Fruit fly (Drosophila melanogaster): ENCODE data around the gene PolA2.
A peak's percentile ranks its signal among the peaks of the same experiment; 100 is the strongest.

The PolA2 gene

DNA sequence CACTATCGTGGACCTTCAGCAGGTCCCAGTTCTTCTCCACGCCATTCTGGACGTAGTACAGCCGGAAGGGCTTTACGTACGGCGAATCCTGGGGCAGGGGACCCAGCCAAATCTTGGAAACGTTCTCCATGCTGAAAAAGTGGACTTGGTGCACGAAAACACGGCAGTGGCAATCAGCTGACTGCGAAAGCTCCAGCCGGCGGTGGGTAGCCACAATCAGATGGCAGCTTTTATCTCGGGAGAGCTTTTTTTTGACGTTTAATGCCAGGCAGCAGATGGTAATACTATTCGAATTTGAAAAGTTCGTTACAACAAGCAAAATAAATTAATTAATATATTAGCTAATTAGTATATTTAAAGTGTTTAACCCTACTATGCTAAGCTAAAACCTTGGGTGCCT lies 10.6 kb upstream of the PolA2 start, which contains the start of gene CG42813 (continued):
- TF ChIP-seq CG15514 (GFP tag; optimal IDR thresholded peaks at IDR 0.05) (peak; percentile 4), gsb (GFP tag; IDR thresholded peaks at IDR 0.05) (no peak), CG11456 (GFP tag; IDR thresholded peaks at IDR 0.05) (no peak), chif (GFP tag; optimal IDR thresholded peaks at IDR 0.05) (no peak), NC2α (GFP tag; optimal IDR thresholded peaks at IDR 0.05) (no peak), Med (GFP tag) (peak; percentile 38), CG32767 (GFP tag; IDR thresholded peaks at IDR 0.05) (no peak), gfzf (GFP tag; optimal IDR thresholded peaks at IDR 0.05) (peak; percentile 64), bcd (GFP tag; optimal IDR thresholded peaks at IDR 0.05) (no peak)

dm6 chr3R:27229368-27229767 lies 9.6 kb upstream of the PolA2 start, which contains the start of gene CG42814:
CG42814 (minus strand) TSS chr3R:27229468.
- TF ChIP-seq CG15269 (tag; optimal IDR thresholded peaks at IDR 0.05) (no peak), Hey (tag; optimal IDR thresholded peaks at IDR 0.05) (no peak), gsb (GFP tag; IDR thresholded peaks at IDR 0.05) (no peak), CG9876 (GFP tag; optimal IDR thresholded peaks at IDR 0.05) (no peak), CG11398 (GFP tag; optimal IDR thresholded peaks at IDR 0.05) (no peak), CG12236 (GFP tag; optimal IDR thresholded peaks at IDR 0.05) (no peak), Oli (tag; optimal IDR thresholded peaks at IDR 0.05) (no peak), CG13775 (GFP tag; optimal IDR thresholded peaks at IDR 0.05) (no peak), NFAT (GFP tag; IDR thresholded peaks at IDR 0.05) (no peak), Sox102F (GFP tag; optimal IDR thresholded peaks at IDR 0.05) (no peak)

DNA sequence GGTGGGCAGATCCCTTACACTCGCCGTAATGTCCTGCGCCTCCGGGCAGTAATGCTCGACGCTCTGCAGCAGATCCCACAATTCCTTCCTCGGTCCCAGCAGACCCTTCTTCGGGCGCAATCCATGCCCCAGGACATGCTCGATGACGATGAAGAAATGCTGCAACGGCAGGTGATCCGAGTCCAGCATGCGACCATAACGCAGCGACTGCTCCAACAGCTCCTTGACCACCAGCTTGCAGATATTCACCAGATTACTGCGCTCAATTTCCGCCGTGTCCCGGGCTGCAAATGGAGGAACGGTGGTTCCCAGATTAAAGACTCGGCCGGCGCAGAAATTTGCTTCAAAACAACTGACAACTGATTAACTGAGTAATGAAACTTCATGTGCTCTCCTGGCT lies 5.6 kb upstream of the PolA2 start, which contains the start of gene CG31068:
CG31068 (plus strand) TSS at position 301 of the 400 bp plus-strand sequence.
- no peak for TF ChIP-seq ci (GFP tag; IDR thresholded peaks at IDR 0.05)
- TF ChIP-seq CG9609 (GFP tag; optimal IDR thresholded peaks at IDR 0.05): no peak
- no peak for TF ChIP-seq ham (GFP tag; IDR thresholded peaks at IDR 0.05)
- TF ChIP-seq ac (GFP tag; optimal IDR thresholded peaks at IDR 0.05): no peak
- no peak for TF ChIP-seq CG9817 (tag; optimal IDR thresholded peaks at IDR 0.05)
- TF ChIP-seq Atf3 (GFP tag; optimal IDR thresholded peaks at IDR 0.05): no peak
- no peak for TF ChIP-seq CG7745 (tag; optimal IDR thresholded peaks at IDR 0.05)
- no peak for TF ChIP-seq nmo (GFP tag; optimal IDR thresholded peaks at IDR 0.05)
- TF ChIP-seq Dref (GFP tag; IDR thresholded peaks at IDR 0.05): no peak

dm6 chr3R:27237980-27238379 lies 983 bp upstream of the PolA2 start:
- TF ChIP-seq E2f2 (GFP tag; IDR thresholded peaks at IDR 0.05) (no peak), br (optimal IDR thresholded peaks at IDR 0.05) (no peak), CG14965 (GFP tag; optimal IDR thresholded peaks at IDR 0.05; ENCODE audit: borderline replicate concordance) (no peak), CG9215 (GFP tag; IDR thresholded peaks at IDR 0.05) (no peak), ewg (GFP tag; optimal IDR thresholded peaks at IDR 0.05) (peak; percentile 7), NfI (GFP tag; optimal IDR thresholded peaks at IDR 0.05) (no peak), CG2202 (tag; optimal IDR thresholded peaks at IDR 0.05) (no peak), MBD-R2 (GFP tag; IDR thresholded peaks at IDR 0.05) (peak; percentile 52; the same call in 1 of the 2 replicates), ERR (GFP tag; optimal IDR thresholded peaks at IDR 0.05) (no peak), CG4707 (GFP tag; optimal IDR thresholded peaks at IDR 0.05) (no peak), ase (GFP tag; IDR thresholded peaks at IDR 0.05) (no peak), HLH54F (GFP tag; optimal IDR thresholded peaks at IDR 0.05) (no peak), CG3847 (GFP tag; IDR thresholded peaks at IDR 0.05) (no peak), CG13894 (tag; optimal IDR thresholded peaks at IDR 0.05) (no peak), Dad (GFP tag; optimal IDR thresholded peaks at IDR 0.05) (no peak), CHES-1-like (GFP tag; optimal IDR thresholded peaks at IDR 0.05) (no peak), crp (GFP tag; optimal IDR thresholded peaks at IDR 0.05) (no peak), grn (GFP tag; optimal IDR thresholded peaks at IDR 0.05) (no peak), Lim3 (GFP tag; IDR thresholded peaks at IDR 0.05) (no peak), CG17186 (GFP tag; optimal IDR thresholded peaks at IDR 0.05) (no peak), fd96Cb (tag; optimal IDR thresholded peaks at IDR 0.05) (no peak), CG3995 (GFP tag; optimal IDR thresholded peaks at IDR 0.05) (peak; percentile 73)

Data from whole organism, embryonic.